Worm (Caenorhabditis elegans): ENCODE data around the gene msp-79.
A peak's percentile ranks its signal among the peaks of the same experiment; 100 is the strongest.

The msp-79 gene

DNA sequence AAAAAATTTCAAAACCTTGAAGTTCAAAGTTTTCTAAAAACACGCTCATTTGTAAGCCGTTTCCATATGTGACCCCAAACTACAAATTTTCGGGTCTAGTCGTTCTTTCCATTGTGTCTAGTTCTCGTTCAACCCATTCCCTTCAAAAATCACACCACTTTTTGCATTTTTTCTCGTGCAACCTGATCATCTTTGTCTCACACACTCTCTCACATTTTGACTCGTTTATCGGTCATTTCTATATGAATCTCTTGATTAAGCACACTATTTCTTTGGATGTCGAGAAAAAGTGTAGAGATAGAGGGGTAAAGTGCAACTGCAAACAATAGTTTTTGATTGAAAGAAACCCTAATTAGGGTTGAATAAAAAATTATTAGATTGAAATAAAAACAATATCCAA lies 36.6 kb upstream of the msp-79 start:
- TF ChIP-seq nhr-11 (tag; optimal IDR thresholded peaks at IDR 0.05) (no peak), unc-42 (tag; optimal IDR thresholded peaks at IDR 0.05) (peak; percentile 6)

DNA sequence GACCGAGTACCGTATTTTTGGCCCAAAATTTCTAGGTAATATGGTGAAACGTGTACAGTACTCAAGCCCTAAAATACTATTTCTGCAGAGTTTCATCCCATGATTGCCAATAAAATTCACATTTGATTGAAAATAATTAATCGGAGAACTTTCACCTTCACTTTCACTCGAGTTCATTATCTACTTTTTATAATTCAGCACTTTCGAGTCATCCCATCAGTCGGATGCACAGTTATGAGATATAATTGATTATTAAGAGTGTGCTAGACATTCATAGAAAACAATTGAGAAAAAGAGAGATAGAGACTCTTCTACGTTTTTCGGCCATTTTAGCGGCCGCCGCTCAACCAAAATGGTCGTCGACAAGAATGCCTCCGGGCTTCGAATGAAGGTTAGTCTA lies 35.8 kb upstream of the msp-79 start, which contains the start of gene fat-3:
fat-3 (plus strand) TSS at position 313 of the 400 bp plus-strand sequence.
- TF ChIP-seq odd-2 (tag; optimal IDR thresholded peaks at IDR 0.05) (no peak), fkh-10 (GFP tag; optimal IDR thresholded peaks at IDR 0.05) (no peak), syd-9 (tag; optimal IDR thresholded peaks at IDR 0.05) (no peak), T23F11.4 (GFP tag; optimal IDR thresholded peaks at IDR 0.05) (no peak), hlh-6 (tag; optimal IDR thresholded peaks at IDR 0.05) (no peak), ceh-22 (tag; optimal IDR thresholded peaks at IDR 0.05) (no peak), ceh-19 (GFP tag; optimal IDR thresholded peaks at IDR 0.05) (no peak), npax-4 (tag; optimal IDR thresholded peaks at IDR 0.05) (no peak), tbx-7 (tag; optimal IDR thresholded peaks at IDR 0.05) (no peak), ztf-16 (tag; optimal IDR thresholded peaks at IDR 0.05) (no peak), ceh-48 (tag; optimal IDR thresholded peaks at IDR 0.05) (no peak), ceh-45 (GFP tag; IDR thresholded peaks at IDR 0.05) (no peak), lin-11 (tag; optimal IDR thresholded peaks at IDR 0.05) (no peak), ets-4 (tag; optimal IDR thresholded peaks at IDR 0.05) (no peak)

DNA sequence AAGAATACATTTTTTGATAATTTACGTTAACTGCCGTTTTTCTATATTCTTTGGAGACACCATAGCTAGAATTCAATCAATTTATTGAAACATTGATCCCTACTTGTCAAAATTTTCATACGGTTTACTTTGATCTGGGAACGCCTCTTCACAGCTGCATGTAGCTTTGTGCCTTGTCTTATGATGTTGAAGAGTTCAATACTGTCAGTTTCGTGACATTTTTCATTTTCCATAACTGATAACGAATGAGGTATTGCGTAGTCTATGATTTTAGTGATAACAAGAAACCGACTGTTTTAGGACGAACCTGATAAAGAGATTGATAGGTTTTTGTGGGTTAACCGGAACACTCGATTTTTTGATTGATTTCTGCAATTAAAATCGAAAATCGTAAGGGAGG lies 34.5 kb upstream of the msp-79 start:
- TF ChIP-seq elt-2 (tag; optimal IDR thresholded peaks at IDR 0.05): peak; percentile 94
- TF ChIP-seq dve-1 (tag; optimal IDR thresholded peaks at IDR 0.05): no peak
- no peak for TF ChIP-seq nhr-232 (tag; optimal IDR thresholded peaks at IDR 0.05)
- no peak for TF ChIP-seq elt-4 (tag; optimal IDR thresholded peaks at IDR 0.05)
- no peak for TF ChIP-seq hlh-13 (GFP tag; optimal IDR thresholded peaks at IDR 0.05)
- TF ChIP-seq gmeb-2 (tag; optimal IDR thresholded peaks at IDR 0.05): no peak
- TF ChIP-seq K09A11.1 (tag; optimal IDR thresholded peaks at IDR 0.05; ENCODE audit: insufficient read depth): no peak
- no peak for TF ChIP-seq unc-86 (tag; optimal IDR thresholded peaks at IDR 0.05)

DNA sequence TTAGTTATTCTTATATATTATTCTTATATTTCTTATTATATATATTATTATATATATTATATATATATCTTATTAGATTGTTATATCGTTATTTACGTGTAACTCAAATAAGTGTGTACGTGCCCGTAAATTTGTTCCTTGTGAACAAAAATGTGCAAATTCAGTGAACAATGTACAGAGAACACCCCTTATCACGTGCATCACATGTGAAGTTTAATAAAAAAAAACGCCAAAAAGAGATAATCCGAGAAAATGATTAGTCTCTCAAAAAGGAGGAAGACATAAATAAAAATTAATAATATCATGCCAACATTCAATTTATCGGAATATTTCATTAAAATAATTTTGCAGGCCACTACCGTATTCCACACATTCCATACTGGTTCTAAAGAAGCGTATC lies 32.7 kb upstream of the msp-79 start:
- TF ChIP-seq lim-6 (tag; optimal IDR thresholded peaks at IDR 0.05) (no peak), npax-4 (tag; optimal IDR thresholded peaks at IDR 0.05) (no peak), hlh-30 (tag; optimal IDR thresholded peaks at IDR 0.05; ENCODE audit: insufficient read depth) (no peak), dve-1 (tag; optimal IDR thresholded peaks at IDR 0.05) (no peak), ceh-14 (tag; optimal IDR thresholded peaks at IDR 0.05) (no peak), elt-2 (tag; optimal IDR thresholded peaks at IDR 0.05) (no peak), unc-86 (tag; optimal IDR thresholded peaks at IDR 0.05) (no peak), eyg-1 (tag; optimal IDR thresholded peaks at IDR 0.05) (no peak), ceh-24 (tag; optimal IDR thresholded peaks at IDR 0.05) (no peak), hlh-8 (tag; optimal IDR thresholded peaks at IDR 0.05) (no peak), ceh-22 (tag; optimal IDR thresholded peaks at IDR 0.05) (no peak), ceh-34 (tag; optimal IDR thresholded peaks at IDR 0.05) (no peak), ztf-16 (tag; optimal IDR thresholded peaks at IDR 0.05) (no peak), syd-9 (tag; optimal IDR thresholded peaks at IDR 0.05) (no peak), ceh-31 (tag; optimal IDR thresholded peaks at IDR 0.05) (no peak), C38D4.7 (GFP tag; optimal IDR thresholded peaks at IDR 0.05) (no peak), ceh-9 (tag; optimal IDR thresholded peaks at IDR 0.05) (no peak), hlh-15 (tag; optimal IDR thresholded peaks at IDR 0.05) (no peak), pha-2 (tag; optimal IDR thresholded peaks at IDR 0.05) (no peak), ceh-6 (GFP tag; optimal IDR thresholded peaks at IDR 0.05) (no peak)
